Worm (Caenorhabditis elegans) whole organism, L3 larva: ENCODE results near the gene oef-1.
A peak's percentile ranks its signal among the peaks of the same experiment; 100 is the strongest.

ENCODE experiments used
- R02D3.7 ChIP-seq: fragments of 150-350 bp; optimal IDR thresholded peaks from 2 replicates; lab custom pipeline; 2014; ENCODE audit warnings: missing biosample characterization, missing genetic modification characterization
- ZK546.5 ChIP-seq: sonication (generic microtip); optimal IDR thresholded peaks from 2 replicates; lab custom pipeline; 2017; ENCODE audit warnings: missing biosample characterization, missing genetic modification characterization
- aly-2 ChIP-seq: fragments of 150-350 bp; optimal IDR thresholded peaks from 2 replicates; lab custom pipeline; 2014; ENCODE audit warnings: missing biosample characterization, missing genetic modification characterization
- ama-1 ChIP-seq: fragments of 150-350 bp; optimal IDR thresholded peaks from 2 replicates; lab custom pipeline; 2018
- ceh-16 ChIP-seq: sonication (generic microtip); optimal IDR thresholded peaks from 2 replicates; lab custom pipeline; 2017; ENCODE audit warnings: missing biosample characterization, missing genetic modification characterization
- ceh-82 ChIP-seq: fragments of 150-350 bp; optimal IDR thresholded peaks from 2 replicates; lab custom pipeline; 2014; ENCODE audit warnings: missing biosample characterization, missing genetic modification characterization
- ceh-9 ChIP-seq: sonication (generic microtip); optimal IDR thresholded peaks from 2 replicates; lab custom pipeline; 2018; ENCODE audit warnings: missing biosample characterization, missing genetic modification characterization
- daf-12 ChIP-seq: fragments of 150-350 bp; optimal IDR thresholded peaks from 2 replicates; lab custom pipeline; 2014; ENCODE audit warnings: missing biosample characterization, missing genetic modification reagents, missing genetic modification characterization
- egl-27 ChIP-seq: sonication (generic microtip); optimal IDR thresholded peaks from 4 replicates; lab custom pipeline; 2017; ENCODE audit warnings: missing biosample characterization, missing genetic modification reagents, missing genetic modification characterization
- egl-5 ChIP-seq: fragments of 150-350 bp; optimal IDR thresholded peaks from 2 replicates; lab custom pipeline; 2017; ENCODE audit warnings: missing biosample characterization, missing genetic modification reagents, missing genetic modification characterization, inconsistent platforms
- elt-1 ChIP-seq: fragments of 150-350 bp; optimal IDR thresholded peaks from 2 replicates; lab custom pipeline; 2014; ENCODE audit warnings: missing biosample characterization, missing genetic modification characterization
- elt-3 ChIP-seq, 3 experiments: fragments of 150-350 bp in 1 of 3; sonication (generic microtip) in 2 of 3; optimal IDR thresholded peaks; 2 replicates in 2 of 3; 4 replicates in 1 of 3; lab custom pipeline; 2014 to 2017; ENCODE audit warnings: missing biosample characterization in 3 of 3, missing genetic modification characterization in 3 of 3
- eor-1 ChIP-seq, 2 experiments: fragments of 150-350 bp; optimal IDR thresholded peaks; 2 replicates each; lab custom pipeline; 2014 to 2018; ENCODE audit warnings: missing biosample characterization in 2 of 2, missing genetic modification characterization in 2 of 2
- fkh-10 ChIP-seq: sonication (generic microtip); optimal IDR thresholded peaks from 2 replicates; lab custom pipeline; 2017; ENCODE audit warnings: missing biosample characterization, missing genetic modification reagents, missing genetic modification characterization
- fkh-2 ChIP-seq: fragments of 150-350 bp; optimal IDR thresholded peaks from 2 replicates; lab custom pipeline; 2014; ENCODE audit warnings: missing biosample characterization, missing genetic modification reagents, missing genetic modification characterization
- fos-1 ChIP-seq: fragments of 150-350 bp; optimal IDR thresholded peaks from 2 replicates; lab custom pipeline; 2014; ENCODE audit warnings: missing biosample characterization, missing genetic modification characterization
- jun-1 ChIP-seq: fragments of 150-350 bp; optimal IDR thresholded peaks from 2 replicates; lab custom pipeline; 2014; ENCODE audit warnings: missing biosample characterization, missing genetic modification reagents, missing genetic modification characterization
- lin-15B ChIP-seq: fragments of 150-350 bp; optimal IDR thresholded peaks from 2 replicates; lab custom pipeline; 2014; ENCODE audit warnings: missing biosample characterization, missing genetic modification characterization
- lin-39 ChIP-seq: fragments of 150-350 bp; optimal IDR thresholded peaks from 2 replicates; lab custom pipeline; 2018; ENCODE audit warnings: missing biosample characterization, missing genetic modification reagents, missing genetic modification characterization
- lsy-12 ChIP-seq: sonication (generic microtip); optimal IDR thresholded peaks from 2 replicates; lab custom pipeline; 2016; ENCODE audit warnings: mild to moderate bottlenecking, missing genetic modification characterization, missing compliant biosample characterization
- mdl-1 ChIP-seq: fragments of 150-350 bp; optimal IDR thresholded peaks from 2 replicates; lab custom pipeline; 2014; ENCODE audit warnings: missing biosample characterization, missing genetic modification characterization
- nfya-1 ChIP-seq: sonication (generic microtip); optimal IDR thresholded peaks from 2 replicates; lab custom pipeline; 2017; ENCODE audit warnings: missing genetic modification characterization, mild to moderate bottlenecking, missing compliant biosample characterization, antibody characterized with exemption, moderate library complexity; ENCODE audit not compliant: insufficient read depth
- nhr-11 ChIP-seq: fragments of 150-350 bp; optimal IDR thresholded peaks from 2 replicates; lab custom pipeline; 2014; ENCODE audit warnings: missing biosample characterization, missing genetic modification characterization
- nhr-12 ChIP-seq: fragments of 150-350 bp; optimal IDR thresholded peaks from 2 replicates; lab custom pipeline; 2014; ENCODE audit warnings: missing biosample characterization, missing genetic modification characterization
- nhr-23 ChIP-seq: fragments of 150-350 bp; optimal IDR thresholded peaks from 2 replicates; lab custom pipeline; 2014; ENCODE audit warnings: missing biosample characterization, missing genetic modification reagents, missing genetic modification characterization
- nhr-237 ChIP-seq: fragments of 150-350 bp; optimal IDR thresholded peaks from 2 replicates; lab custom pipeline; 2014; ENCODE audit warnings: missing biosample characterization, missing genetic modification characterization
- nhr-25 ChIP-seq: sonication (generic microtip); optimal IDR thresholded peaks from 2 replicates; lab custom pipeline; 2017; ENCODE audit warnings: missing biosample characterization, missing genetic modification characterization
- nhr-28 ChIP-seq: fragments of 150-350 bp; optimal IDR thresholded peaks from 2 replicates; lab custom pipeline; 2014; ENCODE audit warnings: missing biosample characterization, missing genetic modification characterization
- nhr-43 ChIP-seq: sonication (generic microtip); optimal IDR thresholded peaks from 2 replicates; lab custom pipeline; 2016; ENCODE audit warnings: mild to moderate bottlenecking, missing genetic modification characterization, missing compliant biosample characterization; ENCODE audit not compliant: poor library complexity, severe bottlenecking
- nhr-67 ChIP-seq: fragments of 150-350 bp; optimal IDR thresholded peaks from 2 replicates; lab custom pipeline; 2014; ENCODE audit warnings: missing biosample characterization, missing genetic modification characterization
- nhr-76 ChIP-seq: fragments of 150-350 bp; sonication (generic microtip); optimal IDR thresholded peaks from 5 replicates; lab custom pipeline; 2014; ENCODE audit warnings: missing biosample characterization, missing genetic modification characterization
- nhr-77 ChIP-seq: fragments of 150-350 bp; optimal IDR thresholded peaks from 2 replicates; lab custom pipeline; 2014; ENCODE audit warnings: missing biosample characterization, missing genetic modification characterization
- pha-4 ChIP-seq: fragments of 150-350 bp; optimal IDR thresholded peaks from 2 replicates; lab custom pipeline; 2014; ENCODE audit warnings: missing biosample characterization, missing genetic modification reagents, missing genetic modification characterization
- pqm-1 ChIP-seq: fragments of 150-350 bp; optimal IDR thresholded peaks from 2 replicates; lab custom pipeline; 2017; ENCODE audit warnings: missing biosample characterization, missing genetic modification characterization, inconsistent platforms
- sea-2 ChIP-seq: fragments of 150-350 bp; sonication (generic microtip); optimal IDR thresholded peaks from 4 replicates; lab custom pipeline; 2014; ENCODE audit warnings: missing biosample characterization, missing genetic modification reagents, missing genetic modification characterization
- skn-1 ChIP-seq: fragments of 150-350 bp; optimal IDR thresholded peaks from 2 replicates; lab custom pipeline; 2014; ENCODE audit warnings: missing biosample characterization, missing genetic modification characterization
- snpc-4 ChIP-seq: fragments of 150-350 bp; optimal IDR thresholded peaks from 2 replicates; lab custom pipeline; 2014; ENCODE audit warnings: missing biosample characterization, missing genetic modification characterization
- tbx-2 ChIP-seq: sonication (generic microtip); optimal IDR thresholded peaks from 2 replicates; lab custom pipeline; 2016; ENCODE audit warnings: mild to moderate bottlenecking, missing genetic modification characterization, missing compliant biosample characterization
- unc-39 ChIP-seq: sonication (generic microtip); optimal IDR thresholded peaks from 4 replicates; lab custom pipeline; 2017; ENCODE audit warnings: missing biosample characterization, missing genetic modification characterization
- unc-62 ChIP-seq: fragments of 150-350 bp; sonication (generic microtip); optimal IDR thresholded peaks from 4 replicates; lab custom pipeline; 2014; ENCODE audit warnings: missing biosample characterization, missing genetic modification reagents, missing genetic modification characterization
- ztf-11 ChIP-seq: fragments of 150-350 bp; optimal IDR thresholded peaks from 2 replicates; lab custom pipeline; 2014; ENCODE audit warnings: missing biosample characterization, missing genetic modification characterization
- ztf-4 ChIP-seq: fragments of 150-350 bp; optimal IDR thresholded peaks from 2 replicates; lab custom pipeline; 2014; ENCODE audit warnings: missing biosample characterization, missing genetic modification characterization

The oef-1 gene

ce11 chrIV:7573944-7574343, 25.7 kb downstream of the oef-1 start (continued):
- TF ChIP-seq lin-15B = peak; percentile 50
- TF ChIP-seq ceh-9 (tag; lab: Kevin White, UChicago) = no peak
- TF ChIP-seq ceh-16 (tag; lab: Kevin White, UChicago) = peak; percentile 44
- TF ChIP-seq nfya-1 (tag; lab: Kevin White, UChicago) = peak; percentile 65
- peak; percentile 91 for TF ChIP-seq egl-5 (tag; lab: Kevin White, UChicago)
- TF ChIP-seq egl-27 (tag; lab: Kevin White, UChicago) = peak; percentile 81
- no peak for TF ChIP-seq unc-62 (GFP tag; lab: Kevin White, UChicago)

ce11 chrIV:7575147-7575768, 27.0 kb downstream of the oef-1 start, which contains the start of gene cec-4:
TSS of gene cec-4 (plus strand) at chrIV:7575718.
- no peak for TF ChIP-seq ceh-16 (tag; lab: Kevin White, UChicago)
- no peak for TF ChIP-seq nhr-25
- no peak for TF ChIP-seq ztf-4 (tag; lab: Kevin White, UChicago)
- no peak for TF ChIP-seq lsy-12 (tag; lab: Kevin White, UChicago)
- no peak for TF ChIP-seq nfya-1 (tag; lab: Kevin White, UChicago)
- TF ChIP-seq unc-62 (GFP tag; lab: Kevin White, UChicago) = no peak
- no peak for TF ChIP-seq lin-39 (tag; lab: Kevin White, UChicago)
- no peak for TF ChIP-seq fkh-10 (GFP tag; lab: Kevin White, UChicago)
- no peak for TF ChIP-seq R02D3.7 (tag; lab: Kevin White, UChicago)
- TF ChIP-seq nhr-43 (tag; lab: Kevin White, UChicago) = no peak
- TF ChIP-seq ZK546.5 (tag; lab: Kevin White, UChicago) = no peak
- TF ChIP-seq nhr-12 = no peak
- no peak for TF ChIP-seq jun-1 (tag; lab: Kevin White, UChicago)
- no peak for TF ChIP-seq ztf-11 (tag; lab: Kevin White, UChicago)
- no peak for TF ChIP-seq egl-27 (tag; lab: Kevin White, UChicago)
- TF ChIP-seq, all 47 proteins: peak for 0

ce11 chrIV:7578281-7578680, 30.1 kb downstream of the oef-1 start, which contains the start of gene F32E10.5:
TSS of gene F32E10.5 (minus strand) at chrIV:7578381.
- TF ChIP-seq egl-5 (tag; lab: Kevin White, UChicago) (no peak), jun-1 (tag; lab: Kevin White, UChicago) (no peak), nhr-76 (tag; lab: Kevin White, UChicago) (no peak), nhr-77 (tag; lab: Kevin White, UChicago) (no peak), ceh-9 (tag; lab: Kevin White, UChicago) (no peak), mdl-1 (tag; lab: Kevin White, UChicago) (no peak), fkh-2 (tag; lab: Kevin White, UChicago) (no peak), eor-1 (tag; optimal IDR thresholded peaks at IDR 0.05; lab: Kevin White, UChicago) (no peak), nhr-23 (tag; lab: Kevin White, UChicago) (no peak)

- TF ChIP-seq lsy-12 (tag; lab: Kevin White, UChicago) (peak; percentile 27), skn-1 (tag; lab: Kevin White, UChicago) (no peak), ceh-82 (tag; lab: Kevin White, UChicago) (no peak), pha-4 (tag; lab: Kevin White, UChicago) (peak; percentile 88), snpc-4 (peak; percentile 66), unc-62 (GFP tag; lab: Kevin White, UChicago) (no peak), unc-39 (tag; lab: Kevin White, UChicago) (no peak), nhr-28 (tag; lab: Kevin White, UChicago) (no peak), elt-1 (tag; lab: Kevin White, UChicago) (no peak), eor-1 (tag; optimal IDR thresholded peaks at IDR 0.05; lab: Kevin White, UChicago) (no peak), pqm-1 (peak; percentile 27), daf-12 (tag; lab: Kevin White, UChicago) (no peak), lin-39 (tag; lab: Kevin White, UChicago) (peak; percentile 88), nhr-67 (tag; lab: Kevin White, UChicago) (no peak), nhr-77 (tag; lab: Kevin White, UChicago) (no peak), nhr-11 (tag; lab: Kevin White, UChicago) (no peak), ZK546.5 (tag; lab: Kevin White, UChicago) (no peak), R02D3.7 (tag; lab: Kevin White, UChicago) (peak; percentile 13), ztf-11 (tag; lab: Kevin White, UChicago) (no peak), fos-1 (tag; lab: Kevin White, UChicago) (no peak), ztf-4 (tag; lab: Kevin White, UChicago) (no peak), sea-2 (GFP tag; lab: Kevin White, UChicago) (no peak), aly-2 (tag; lab: Kevin White, UChicago) (no peak), ama-1 (lab: Kevin White, UChicago) (no peak), nhr-23 (tag; lab: Kevin White, UChicago) (peak; percentile 74), tbx-2 (tag; lab: Kevin White, UChicago) (no peak), jun-1 (tag; lab: Kevin White, UChicago) (peak; percentile 51), nhr-237 (tag; lab: Kevin White, UChicago) (no peak), elt-3 (tag; optimal IDR thresholded peaks at IDR 0.05; lab: Kevin White, UChicago) (no peak), mdl-1 (tag; lab: Kevin White, UChicago) (no peak), ceh-16 (tag; lab: Kevin White, UChicago) (no peak), fkh-2 (tag; lab: Kevin White, UChicago) (no peak), fkh-10 (GFP tag; lab: Kevin White, UChicago) (no peak), egl-5 (tag; lab: Kevin White, UChicago) (peak; percentile 83), egl-27 (tag; lab: Kevin White, UChicago) (peak; percentile 19), nhr-12 (no peak)
These were observed 31.9 kb downstream of the oef-1 start, which contains the start of the genes cec-5 and nol-10 for ce11 chrIV:7580062-7580614. TSS of gene cec-5 (minus strand) at chrIV:7580112. TSS of gene nol-10 (plus strand) at chrIV:7580597.
